Fruit fly (Drosophila melanogaster): ENCODE measurements around the gene yellow-f2.

Gene yellow-f2

dm6 chr3R:12982167-12982981 lies 12.6 kb downstream of the yellow-f2 start:
- TF ChIP-seq CG10348 (GFP tag; IDR thresholded peaks at IDR 0.05) (peak; percentile 13; the same call in 1 of the 2 replicates), CG32121 (GFP tag; IDR thresholded peaks at IDR 0.05) (peak; percentile 74), Pif1B (GFP tag; optimal IDR thresholded peaks at IDR 0.05) (peak; percentile 67), CG8301 (tag; optimal IDR thresholded peaks at IDR 0.05) (peak; percentile 69), CG17806 (tag; optimal IDR thresholded peaks at IDR 0.05) (peak; percentile 63), Snoo (tag; optimal IDR thresholded peaks at IDR 0.05) (peak; percentile 51), gl (tag; optimal IDR thresholded peaks at IDR 0.05) (peak; percentile 52), D1 (tag; optimal IDR thresholded peaks at IDR 0.05) (peak; percentile 74), CG13204 (GFP tag; optimal IDR thresholded peaks at IDR 0.05) (no peak), CG8159 (tag; optimal IDR thresholded peaks at IDR 0.05) (peak; percentile 69), CG4496 (GFP tag; IDR thresholded peaks at IDR 0.05) (peak; percentile 79), CG12605 (GFP tag; IDR thresholded peaks at IDR 0.05) (peak; percentile 64), Ets98B (GFP tag; IDR thresholded peaks at IDR 0.05) (peak; percentile 75), CG9948 (tag; optimal IDR thresholded peaks at IDR 0.05) (peak; percentile 56), CG34367 (tag; optimal IDR thresholded peaks at IDR 0.05) (peak; percentile 64), CG15710 (tag; optimal IDR thresholded peaks at IDR 0.05) (peak; percentile 67), EcR (GFP tag; optimal IDR thresholded peaks at IDR 0.05) (peak; percentile 84), Pif1A (GFP tag; optimal IDR thresholded peaks at IDR 0.05) (peak; percentile 29), rn (GFP tag; IDR thresholded peaks at IDR 0.05) (peak; percentile 27; the same call in 1 of the 2 replicates), CG14655 (GFP tag; optimal IDR thresholded peaks at IDR 0.05) (no peak), fd96Ca (GFP tag; IDR thresholded peaks at IDR 0.05) (peak; percentile 59; the same call in 1 of the 3 replicates)

- TF ChIP-seq CG10348 (GFP tag; IDR thresholded peaks at IDR 0.05) (no peak), CG34367 (tag; optimal IDR thresholded peaks at IDR 0.05) (peak; percentile 65), CG8159 (tag; optimal IDR thresholded peaks at IDR 0.05) (peak; percentile 87), CG12605 (GFP tag; IDR thresholded peaks at IDR 0.05) (peak; percentile 54; the same call in 1 of the 2 replicates), CG15710 (tag; optimal IDR thresholded peaks at IDR 0.05) (peak; percentile 72), CG4496 (GFP tag; IDR thresholded peaks at IDR 0.05) (peak; percentile 73; the same call in 2 of the 3 replicates), rn (GFP tag; IDR thresholded peaks at IDR 0.05) (0 out of 2 replicates have a peak, but pooled peaks have one; percentile 17), gl (tag; optimal IDR thresholded peaks at IDR 0.05) (no peak), EcR (GFP tag; optimal IDR thresholded peaks at IDR 0.05) (peak; percentile 91), Snoo (tag; optimal IDR thresholded peaks at IDR 0.05) (peak; percentile 66), CG17806 (tag; optimal IDR thresholded peaks at IDR 0.05) (peak; percentile 73), CG9948 (tag; optimal IDR thresholded peaks at IDR 0.05) (peak; percentile 76), Ets98B (GFP tag; IDR thresholded peaks at IDR 0.05) (peak; percentile 29), CG14655 (GFP tag; optimal IDR thresholded peaks at IDR 0.05) (peak; percentile 86), Pif1A (GFP tag; optimal IDR thresholded peaks at IDR 0.05) (peak; percentile 80), CG13204 (GFP tag; optimal IDR thresholded peaks at IDR 0.05) (peak; percentile 36), CG32121 (GFP tag; IDR thresholded peaks at IDR 0.05) (peak; percentile 75), CG8301 (tag; optimal IDR thresholded peaks at IDR 0.05) (peak; percentile 76), Pif1B (GFP tag; optimal IDR thresholded peaks at IDR 0.05) (peak; percentile 46), fd96Ca (GFP tag; IDR thresholded peaks at IDR 0.05) (peak; percentile 43; the same call in 1 of the 3 replicates), D1 (tag; optimal IDR thresholded peaks at IDR 0.05) (no peak)
Observed at dm6 chr3R:12981334-12982166, 13.4 kb downstream of the yellow-f2 start.

- TF ChIP-seq CG34367 (tag; optimal IDR thresholded peaks at IDR 0.05): no peak
- TF ChIP-seq CG4496 (GFP tag; IDR thresholded peaks at IDR 0.05): 0 out of 3 replicates have a peak, but pooled peaks have one; percentile 28
Observed at dm6 chr3R:12980628-12981219, 14.2 kb downstream of the yellow-f2 start, which contains the start of gene Paip2. Paip2 (plus strand) TSS chr3R:12980792.

- TF ChIP-seq fd96Ca (GFP tag; IDR thresholded peaks at IDR 0.05) (no peak), gl (tag; optimal IDR thresholded peaks at IDR 0.05) (no peak), CG32121 (GFP tag; IDR thresholded peaks at IDR 0.05) (no peak), CG10348 (GFP tag; IDR thresholded peaks at IDR 0.05) (no peak), rn (GFP tag; IDR thresholded peaks at IDR 0.05) (no peak), CG14655 (GFP tag; optimal IDR thresholded peaks at IDR 0.05) (no peak), CG15710 (tag; optimal IDR thresholded peaks at IDR 0.05) (no peak), Snoo (tag; optimal IDR thresholded peaks at IDR 0.05) (no peak), Ets98B (GFP tag; IDR thresholded peaks at IDR 0.05) (no peak), Pif1A (GFP tag; optimal IDR thresholded peaks at IDR 0.05) (no peak), CG8159 (tag; optimal IDR thresholded peaks at IDR 0.05) (no peak), EcR (GFP tag; optimal IDR thresholded peaks at IDR 0.05) (no peak), CG34367 (tag; optimal IDR thresholded peaks at IDR 0.05) (no peak), CG13204 (GFP tag; optimal IDR thresholded peaks at IDR 0.05) (no peak), D1 (tag; optimal IDR thresholded peaks at IDR 0.05) (no peak)
Observed at dm6 chr3R:12977371-12978050, 17.4 kb downstream of the yellow-f2 start, which contains the start of the genes CG7381 and CG7091. CG7381 (minus strand) TSS chr3R:12977471. CG7091 (plus strand) TSS chr3R:12978000.
